Fruit fly (Drosophila melanogaster) whole organism, wandering third instar larva: ENCODE data around the gene Rala.

Source experiments
- Abd-B ChIP-seq: fragments of >200 bp; optimal IDR thresholded peaks from 2 replicates; lab custom pipeline; 2017; ENCODE audit warnings: missing biosample characterization, missing genetic modification characterization
- Dfd ChIP-seq: fragments of >200 bp; optimal IDR thresholded peaks from 2 replicates; lab custom pipeline; 2017; ENCODE audit warnings: missing biosample characterization, missing genetic modification characterization
- Hr78 ChIP-seq: fragments of >200 bp; optimal IDR thresholded peaks from 2 replicates; lab custom pipeline; 2017; ENCODE audit warnings: missing biosample characterization, missing genetic modification characterization
- Vsx2 ChIP-seq: fragments of 200-300, 225-300 bp; sonication (Bioruptor generic); optimal IDR thresholded peaks from 2 replicates; lab custom pipeline; 2018; ENCODE audit warnings: missing biosample characterization, missing genetic modification characterization; ENCODE audit not compliant: partially characterized antibody
- brk ChIP-seq: fragments of 200-800 bp; sonication (Bioruptor generic); optimal IDR thresholded peaks from 2 replicates; lab custom pipeline; 2016; ENCODE audit warnings: missing biosample characterization, mild to moderate bottlenecking, missing genetic modification characterization
- jim ChIP-seq: fragments of 175-275, 200-325 bp; sonication (Bioruptor generic); optimal IDR thresholded peaks from 2 replicates; lab custom pipeline; 2016; ENCODE audit warnings: missing biosample characterization, mild to moderate bottlenecking, missing genetic modification characterization
- pan ChIP-seq: fragments of >200 bp; optimal IDR thresholded peaks from 2 replicates; lab custom pipeline; 2017
- psq ChIP-seq: fragments of 200-800 bp; sonication (Bioruptor generic); optimal IDR thresholded peaks from 3 replicates; lab custom pipeline; 2017; ENCODE audit warnings: missing biosample characterization, mild to moderate bottlenecking, missing genetic modification characterization, moderate library complexity
- rgr ChIP-seq: fragments of 200-800 bp; sonication (Bioruptor generic); optimal IDR thresholded peaks from 3 replicates; lab custom pipeline; 2016; ENCODE audit warnings: missing biosample characterization, mild to moderate bottlenecking, missing genetic modification characterization
- sv ChIP-seq: fragments of 200-800 bp; sonication (Bioruptor generic); optimal IDR thresholded peaks from 3 replicates; lab custom pipeline; 2016; ENCODE audit warnings: missing biosample characterization, missing genetic modification characterization
- usp ChIP-seq: fragments of >200 bp; optimal IDR thresholded peaks from 2 replicates; lab custom pipeline; 2017; ENCODE audit warnings: missing biosample characterization, missing genetic modification characterization

DNA sequence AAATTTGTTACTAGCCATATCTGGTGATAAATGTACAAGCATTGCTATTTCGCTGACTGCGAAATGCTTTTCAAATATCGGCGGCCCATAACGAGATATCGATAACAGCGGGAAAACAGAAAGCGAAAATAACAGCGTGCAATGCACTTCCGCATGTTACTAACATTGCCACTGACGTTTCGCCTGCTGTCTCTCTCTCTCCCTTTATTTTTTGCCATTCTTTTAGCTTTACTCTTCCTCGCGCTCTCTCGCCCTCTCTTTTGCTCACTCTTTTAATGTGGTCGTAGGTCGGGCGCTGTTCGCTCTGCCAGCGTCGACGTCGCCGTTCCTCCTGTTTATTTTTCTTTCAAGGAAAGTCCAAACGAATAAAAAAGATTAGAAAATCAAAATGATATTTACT is 3.5 kb upstream of the Rala start:
- no peak for TF ChIP-seq psq (GFP tag; lab: Kevin White, UChicago)
- TF ChIP-seq Hr78: no peak
- no peak for TF ChIP-seq pan
- TF ChIP-seq usp: no peak
- TF ChIP-seq sv (GFP tag; lab: Kevin White, UChicago): no peak
- TF ChIP-seq Vsx2 (GFP tag; lab: Kevin White, UChicago): no peak
- no peak for TF ChIP-seq Abd-B (GFP tag; lab: Kevin White, UChicago)
- TF ChIP-seq jim: no peak
- TF ChIP-seq rgr (GFP tag; lab: Kevin White, UChicago): no peak
- TF ChIP-seq brk: no peak
- TF ChIP-seq Dfd (GFP tag; lab: Kevin White, UChicago): no peak
